Fruit fly (Drosophila melanogaster) whole organism, embryonic: Measurements from ENCODE around the gene hmw.
A peak's percentile ranks its signal among the peaks of the same experiment; 100 is the strongest.

Experiments used
- Ada2b ChIP-seq: fragments of 200-800 bp; sonication (Bioruptor generic); IDR thresholded peaks from 2 replicates; pipeline ENCODE4 v1.3.6; 2022; ENCODE audit warnings: missing biosample characterization, missing genetic modification characterization
- Adf1 ChIP-seq: fragments of 200-800 bp; sonication (Bioruptor generic); IDR thresholded peaks from 2 replicates; pipeline ENCODE4 v1.3.6; 2022; ENCODE audit warnings: missing biosample characterization, missing genetic modification characterization
- Antp ChIP-seq: fragments of 200-800 bp; sonication (Bioruptor generic); optimal IDR thresholded peaks from 3 replicates; lab custom pipeline; 2016; ENCODE audit warnings: missing biosample characterization, missing genetic modification characterization
- CG10543 ChIP-seq: fragments of 200-800 bp; sonication (Bioruptor generic); optimal IDR thresholded peaks from 3 replicates; lab custom pipeline; 2017; ENCODE audit warnings: missing biosample characterization, mild to moderate bottlenecking, missing genetic modification characterization, moderate library complexity
- CG10565 ChIP-seq: fragments of 200-800 bp; sonication (Bioruptor generic); optimal IDR thresholded peaks from 3 replicates; lab custom pipeline; 2016; ENCODE audit warnings: missing biosample characterization, mild to moderate bottlenecking, missing genetic modification characterization
- CG13123 ChIP-seq: fragments of 200-800 bp; sonication (Bioruptor generic); optimal IDR thresholded peaks from 2 replicates; lab custom pipeline; 2016; ENCODE audit warnings: missing biosample characterization, missing genetic modification characterization
- CG15479 ChIP-seq: fragments of 200-800 bp; sonication (Bioruptor generic); optimal IDR thresholded peaks from 3 replicates; lab custom pipeline; 2019; ENCODE audit warnings: missing biosample characterization, mild to moderate bottlenecking, missing genetic modification characterization, moderate library complexity
- CG16863 ChIP-seq: fragments of 200-800 bp; sonication (Bioruptor generic); optimal IDR thresholded peaks from 3 replicates; lab custom pipeline; 2016; ENCODE audit warnings: missing biosample characterization, missing genetic modification characterization
- CG17328 ChIP-seq: fragments of 200-800 bp; sonication (Bioruptor generic); IDR thresholded peaks from 2 replicates; pipeline ENCODE4 v1.3.6; 2022; ENCODE audit warnings: missing biosample characterization, missing genetic modification characterization
- CG17829 ChIP-seq: fragments of 200-800 bp; optimal IDR thresholded peaks from 2 replicates; lab custom pipeline; 2019; ENCODE audit warnings: missing biosample characterization, mild to moderate bottlenecking, missing genetic modification characterization, moderate library complexity
- CG18262 ChIP-seq: fragments of 200-800 bp; optimal IDR thresholded peaks from 3 replicates; lab custom pipeline; 2019; ENCODE audit warnings: missing biosample characterization, mild to moderate bottlenecking, missing genetic modification characterization, moderate library complexity
- CG32532 ChIP-seq: fragments of 200-800 bp; sonication (Bioruptor generic); IDR thresholded peaks from 2 replicates; pipeline ENCODE4 v1.3.6; 2022; ENCODE audit warnings: missing biosample characterization, missing genetic modification characterization
- CG42726 ChIP-seq: fragments of 200-800 bp; sonication (Bioruptor generic); IDR thresholded peaks from 2 replicates; pipeline ENCODE4 v1.3.6; 2022; ENCODE audit warnings: missing biosample characterization, missing genetic modification characterization; ENCODE audit not compliant: partially characterized antibody
- CG4404 ChIP-seq: fragments of 200-800 bp; sonication (Bioruptor generic); IDR thresholded peaks from 2 replicates; pipeline ENCODE4 v1.3.6; 2022; ENCODE audit warnings: missing biosample characterization, missing genetic modification characterization
- CG6791 ChIP-seq: fragments of 200-800 bp; sonication (Bioruptor generic); IDR thresholded peaks from 3 replicates; pipeline ENCODE4 v1.3.6; 2022; ENCODE audit warnings: missing biosample characterization, missing genetic modification characterization; ENCODE audit not compliant: partially characterized antibody
- CG7928 ChIP-seq: fragments of 200-800 bp; sonication (Bioruptor generic); optimal IDR thresholded peaks from 2 replicates; lab custom pipeline; 2017; ENCODE audit warnings: missing biosample characterization, mild to moderate bottlenecking, missing genetic modification characterization
- CTCF ChIP-seq: fragments of 200-800 bp; sonication (Bioruptor generic); optimal IDR thresholded peaks from 2 replicates; lab custom pipeline; 2017; ENCODE audit warnings: missing biosample characterization, mild to moderate bottlenecking, missing genetic modification characterization, moderate library complexity
- CkIIα-i1 ChIP-seq: fragments of 200-800 bp; sonication (Bioruptor generic); IDR thresholded peaks from 2 replicates; pipeline ENCODE4 v1.3.6; 2022; ENCODE audit warnings: missing biosample characterization, missing genetic modification characterization
- GATAe ChIP-seq: fragments of 200-800 bp; sonication (Bioruptor generic); conservative IDR thresholded peaks from 2 replicates; pipeline ENCODE4 v1.3.6; 2022; ENCODE audit warnings: missing biosample characterization, missing genetic modification characterization
- HLH54F ChIP-seq: fragments of 200-800 bp; sonication (Bioruptor generic); optimal IDR thresholded peaks from 3 replicates; lab custom pipeline; 2016; ENCODE audit warnings: missing biosample characterization, missing genetic modification characterization
- Mad ChIP-seq: fragments of 200-800 bp; sonication (Bioruptor generic); optimal IDR thresholded peaks from 2 replicates; lab custom pipeline; 2016; ENCODE audit warnings: missing biosample characterization, missing genetic modification characterization
- NfI ChIP-seq: fragments of 200-800 bp; sonication (Bioruptor generic); optimal IDR thresholded peaks from 3 replicates; lab custom pipeline; 2018; ENCODE audit warnings: missing biosample characterization, mild to moderate bottlenecking, missing genetic modification characterization, moderate library complexity
- Rfx ChIP-seq: fragments of 200-800 bp; sonication (Bioruptor generic); IDR thresholded peaks from 2 replicates; pipeline ENCODE4 v1.3.6; 2022; ENCODE audit warnings: missing biosample characterization, missing genetic modification characterization
- Stat92E ChIP-seq, 3 experiments: fragments of >200 bp in 2 of 3; fragments of 200-800 bp in 1 of 3; sonication (Bioruptor generic) in 1 of 3; optimal IDR thresholded peaks; 2 replicates each; lab custom pipeline; 2017 to 2019; ENCODE audit warnings: missing biosample characterization in 3 of 3, missing genetic modification characterization in 3 of 3, mild to moderate bottlenecking in 1 of 3, moderate library complexity in 1 of 3
- al ChIP-seq: fragments of 200-800 bp; sonication (Bioruptor generic); IDR thresholded peaks from 2 replicates; pipeline ENCODE4 v1.3.6; 2022; ENCODE audit warnings: missing biosample characterization, missing genetic modification characterization
- az2 ChIP-seq: fragments of 200-800 bp; sonication (Bioruptor generic); optimal IDR thresholded peaks from 3 replicates; lab custom pipeline; 2016; ENCODE audit warnings: missing biosample characterization, missing genetic modification characterization
- bowl ChIP-seq: fragments of 200-800 bp; sonication (Bioruptor generic); IDR thresholded peaks from 2 replicates; pipeline ENCODE4 v1.3.6; 2022; ENCODE audit warnings: missing biosample characterization, missing genetic modification characterization
- cad ChIP-seq: fragments of >200 bp; optimal IDR thresholded peaks from 2 replicates; lab custom pipeline; 2017; ENCODE audit warnings: missing biosample characterization, missing genetic modification characterization
- chm ChIP-seq: fragments of 200-800 bp; sonication (Bioruptor generic); IDR thresholded peaks from 2 replicates; pipeline ENCODE4 v1.3.6; 2022; ENCODE audit warnings: missing biosample characterization, missing genetic modification characterization
- crp ChIP-seq, 2 experiments: fragments of 200-800 bp; sonication (Bioruptor generic); optimal IDR thresholded peaks; 2 replicates in 1 of 2; 3 replicates in 1 of 2; lab custom pipeline; 2017; ENCODE audit warnings: missing biosample characterization in 2 of 2, missing genetic modification characterization in 2 of 2, mild to moderate bottlenecking in 1 of 2, moderate library complexity in 1 of 2
- dm ChIP-seq: fragments of 200-800 bp; sonication (Bioruptor generic); optimal IDR thresholded peaks from 3 replicates; lab custom pipeline; 2016; ENCODE audit warnings: missing biosample characterization, missing genetic modification characterization
- dpn ChIP-seq, 2 experiments: fragments of 200-800 bp; sonication (Bioruptor generic); optimal IDR thresholded peaks; 3 replicates each; lab custom pipeline; 2016; ENCODE audit warnings: missing biosample characterization in 2 of 2, missing genetic modification characterization in 2 of 2
- eve ChIP-seq, 2 experiments: fragments of >200 bp; optimal IDR thresholded peaks; 2 replicates each; lab custom pipeline; 2017; ENCODE audit warnings: missing biosample characterization in 2 of 2, missing genetic modification characterization in 2 of 2
- fd3F ChIP-seq: fragments of 200-800 bp; sonication (Bioruptor generic); optimal IDR thresholded peaks from 2 replicates; lab custom pipeline; 2018; ENCODE audit warnings: missing biosample characterization, mild to moderate bottlenecking, missing genetic modification characterization, moderate library complexity
- gce ChIP-seq: fragments of 200-800 bp; sonication (Bioruptor generic); IDR thresholded peaks from 3 replicates; pipeline ENCODE4 v1.3.6; 2022; ENCODE audit warnings: missing biosample characterization, missing genetic modification characterization
- gcm ChIP-seq: fragments of 200-800 bp; sonication (Bioruptor generic); optimal IDR thresholded peaks from 2 replicates; lab custom pipeline; 2019; ENCODE audit warnings: missing biosample characterization, mild to moderate bottlenecking, missing genetic modification characterization, moderate library complexity
- gro ChIP-seq: fragments of 200-800 bp; sonication (Bioruptor generic); optimal IDR thresholded peaks from 2 replicates; lab custom pipeline; 2016; ENCODE audit warnings: missing biosample characterization, missing genetic modification characterization
- knrl ChIP-seq: fragments of 200-800 bp; sonication (Bioruptor generic); IDR thresholded peaks from 3 replicates; pipeline ENCODE4 v1.3.6; 2022; ENCODE audit warnings: missing biosample characterization, missing genetic modification characterization; ENCODE audit not compliant: partially characterized antibody
- lilli ChIP-seq: fragments of 200-800 bp; sonication (Bioruptor generic); optimal IDR thresholded peaks from 3 replicates; lab custom pipeline; 2016; ENCODE audit warnings: missing biosample characterization, missing genetic modification characterization
- phol ChIP-seq: fragments of 200-800 bp; sonication (Bioruptor generic); optimal IDR thresholded peaks from 3 replicates; lab custom pipeline; 2018; ENCODE audit warnings: missing biosample characterization, mild to moderate bottlenecking, missing genetic modification characterization, moderate library complexity
- pita ChIP-seq: fragments of 200-800 bp; sonication (Bioruptor generic); optimal IDR thresholded peaks from 2 replicates; lab custom pipeline; 2017; ENCODE audit warnings: missing biosample characterization, mild to moderate bottlenecking, missing genetic modification characterization
- pnt ChIP-seq: fragments of 200-800 bp; sonication (Bioruptor generic); optimal IDR thresholded peaks from 3 replicates; lab custom pipeline; 2016; ENCODE audit warnings: missing biosample characterization, missing genetic modification characterization
- pzg ChIP-seq: fragments of 200-800 bp; sonication (Bioruptor generic); optimal IDR thresholded peaks from 3 replicates; lab custom pipeline; 2018; ENCODE audit warnings: missing biosample characterization, mild to moderate bottlenecking, missing genetic modification characterization, moderate library complexity
- schlank ChIP-seq: fragments of 200-800 bp; sonication (Bioruptor generic); optimal IDR thresholded peaks from 2 replicates; lab custom pipeline; 2018; ENCODE audit warnings: missing biosample characterization, mild to moderate bottlenecking, missing genetic modification characterization
- sens ChIP-seq: fragments of 200-800 bp; sonication (Bioruptor generic); peaks from one replicate; lab custom pipeline; 2016; ENCODE audit warnings: missing biosample characterization, missing genetic modification characterization
- sens-2 ChIP-seq: fragments of 200-800 bp; sonication (Bioruptor generic); IDR thresholded peaks from 2 replicates; pipeline ENCODE4 v1.3.6; 2022; ENCODE audit warnings: missing biosample characterization, missing genetic modification characterization
- sim ChIP-seq: fragments of 200-800 bp; sonication (Bioruptor generic); IDR thresholded peaks from 2 replicates; pipeline ENCODE4 v1.3.6; 2022; ENCODE audit warnings: missing biosample characterization, missing genetic modification characterization
- slou ChIP-seq: fragments of 200-800 bp; sonication (Bioruptor generic); optimal IDR thresholded peaks from 3 replicates; lab custom pipeline; 2016; ENCODE audit warnings: missing biosample characterization, missing genetic modification characterization
- sob ChIP-seq: fragments of 200-800 bp; sonication (Bioruptor generic); IDR thresholded peaks from 2 replicates; pipeline ENCODE4 v1.3.6; 2022; ENCODE audit warnings: missing biosample characterization, missing genetic modification characterization
- ssp ChIP-seq: fragments of 200-800 bp; sonication (Bioruptor generic); IDR thresholded peaks from 2 replicates; pipeline ENCODE4 v1.3.6; 2022; ENCODE audit warnings: missing biosample characterization, missing genetic modification characterization
- tin ChIP-seq: fragments of 200-800 bp; sonication (Bioruptor generic); optimal IDR thresholded peaks from 3 replicates; lab custom pipeline; 2016; ENCODE audit warnings: missing biosample characterization, missing genetic modification characterization

hmw gene

dm6 chr3R:18365978-18366643 is 4.3 kb downstream of the hmw start, which contains the start of the genes WRNexo and Nup43 (continued):
- peak; percentile 31 for TF ChIP-seq dm (GFP tag; lab: Kevin White, UChicago)
- TF ChIP-seq gcm (GFP tag; lab: Kevin White, UChicago) = no peak
- TF ChIP-seq HLH54F (GFP tag; lab: Kevin White, UChicago) = peak; percentile 21
- peak; percentile 24 for TF ChIP-seq fd3F (GFP tag; lab: Kevin White, UChicago)
- TF ChIP-seq CG10543 (GFP tag; lab: Kevin White, UChicago) = no peak
- TF ChIP-seq sens (GFP tag; lab: Kevin White, UChicago) = peak; percentile 90
- peak; percentile 42 for TF ChIP-seq tin
- TF ChIP-seq CkIIα-i1 (GFP tag; lab: Robert Waterston, UW) = no peak
- TF ChIP-seq chm = no peak
- peak; percentile 33 to 51 for TF ChIP-seq dpn (GFP tag; optimal IDR thresholded peaks at IDR 0.05; lab: Kevin White, UChicago)
- no peak for TF ChIP-seq cad (GFP tag; lab: Kevin White, UChicago)
- peak; percentile 87 for TF ChIP-seq CG7928 (GFP tag; lab: Kevin White, UChicago)
- TF ChIP-seq CG17328 (GFP tag; lab: Robert Waterston, UW) = no peak
- TF ChIP-seq ssp (GFP tag; lab: Robert Waterston, UW) = peak; percentile 33; the same call in 1 of the 2 replicates
- peak; percentile 37; the same call in 1 of the 2 replicates for TF ChIP-seq sob (GFP tag; lab: Robert Waterston, UW)
- TF ChIP-seq sens-2 (GFP tag; lab: Robert Waterston, UW) = no peak
- TF ChIP-seq eve (GFP tag; optimal IDR thresholded peaks at IDR 0.05; lab: Kevin White, UChicago) = no peak
- TF ChIP-seq CTCF (GFP tag; lab: Kevin White, UChicago) = no peak
- no peak for TF ChIP-seq slou (GFP tag; lab: Kevin White, UChicago)
- peak; percentile 46 for TF ChIP-seq pzg (GFP tag; lab: Kevin White, UChicago)
- peak; percentile 13 for TF ChIP-seq pnt
- TF ChIP-seq CG42726 (GFP tag; lab: Robert Waterston, UW) = no peak
- no peak for TF ChIP-seq sim (GFP tag; lab: Robert Waterston, UW)
- TF ChIP-seq gce (GFP tag; lab: Robert Waterston, UW) = no peak
- no peak for TF ChIP-seq pita
- peak; percentile 30; the same call in 1 of the 2 replicates for TF ChIP-seq CG4404
- peak; percentile 56 for TF ChIP-seq lilli (GFP tag; lab: Kevin White, UChicago)
- TF ChIP-seq CG16863 (GFP tag; lab: Kevin White, UChicago) = no peak
- TF ChIP-seq Mad = no peak
- TF ChIP-seq Rfx = peak; percentile 59; the same call in 1 of the 2 replicates
- TF ChIP-seq crp (GFP tag; optimal IDR thresholded peaks at IDR 0.05; lab: Kevin White, UChicago) = no peak
- TF ChIP-seq phol = peak; percentile 59
- no peak for TF ChIP-seq CG15479 (GFP tag; lab: Kevin White, UChicago)
- TF ChIP-seq CG10565 = no peak
- TF ChIP-seq NfI (GFP tag; lab: Kevin White, UChicago) = peak; percentile 22
- no peak for TF ChIP-seq knrl
- TF ChIP-seq gro (GFP tag; lab: Kevin White, UChicago) = no peak
- no peak for TF ChIP-seq Adf1
- TF ChIP-seq CG32532 (GFP tag; lab: Robert Waterston, UW) = peak; percentile 59
- peak; percentile 45 for TF ChIP-seq CG17829 (tag; lab: Kevin White, UChicago)
- peak; percentile 36 for TF ChIP-seq az2
- peak; percentile 35 for TF ChIP-seq CG18262 (tag; lab: Kevin White, UChicago)
- no peak for TF ChIP-seq CG13123 (GFP tag; lab: Kevin White, UChicago)
- no peak for TF ChIP-seq Stat92E (GFP tag; optimal IDR thresholded peaks at IDR 0.05; lab: Kevin White, UChicago)
- TF ChIP-seq CG6791 (GFP tag; lab: Robert Waterston, UW) = no peak
- no peak for TF ChIP-seq bowl (GFP tag; lab: Robert Waterston, UW)
- peak; percentile 46; the same call in 1 of the 2 replicates for TF ChIP-seq Ada2b (GFP tag; lab: Robert Waterston, UW)
- TF ChIP-seq schlank (tag; lab: Kevin White, UChicago) = no peak
- no peak; the same call in 1 of the 2 replicates for TF ChIP-seq al (GFP tag; lab: Robert Waterston, UW)
- no peak for TF ChIP-seq GATAe (GFP tag; lab: Robert Waterston, UW)
- TF ChIP-seq Antp = peak; percentile 41
